Fruit fly (Drosophila melanogaster) S2 (cell line): ENCODE data around the gene CG32170.

Experiments
- CG8478 ChIP-seq: fragments of >200 bp; optimal IDR thresholded peaks from 2 replicates; lab custom pipeline; 2018
- CTCF ChIP-seq, 2 experiments: fragments of >200 bp; optimal IDR thresholded peaks; 2 replicates each; lab custom pipeline; 2018

- no peak for TF ChIP-seq CTCF (optimal IDR thresholded peaks at IDR 0.05; lab: Kevin White, UChicago)
- no peak for TF ChIP-seq CG8478
These were observed 16.8 kb upstream of the CG32170 start, which contains the start of gene CG13029 for dm6 chr3L:16860322-16860721.
